Worm (Caenorhabditis elegans) whole organism, L2 larva: Measurements from ENCODE around the gene B0365.9.
"Not testable (repeated sequence)": the region's sequence is repeated elsewhere in the genome, so short reads cannot be mapped to it uniquely, and the experiment has no call there.

ENCODE experiments used
- C34F6.9 ChIP-seq: fragments of 150-350 bp; optimal IDR thresholded peaks from 2 replicates; lab custom pipeline; 2014; ENCODE audit warnings: missing biosample characterization, missing genetic modification characterization
- alr-1 ChIP-seq: fragments of 150-350 bp; optimal IDR thresholded peaks from 2 replicates; lab custom pipeline; 2014; ENCODE audit warnings: missing biosample characterization, missing genetic modification characterization
- aly-2 ChIP-seq: fragments of 150-350 bp; optimal IDR thresholded peaks from 2 replicates; lab custom pipeline; 2014; ENCODE audit warnings: missing biosample characterization, missing genetic modification characterization
- ama-1 ChIP-seq: fragments of 150-350 bp; optimal IDR thresholded peaks from 2 replicates; lab custom pipeline; 2018; ENCODE audit warnings: inconsistent platforms
- blmp-1 ChIP-seq: sonication (generic microtip); optimal IDR thresholded peaks from 2 replicates; lab custom pipeline; 2017; ENCODE audit warnings: missing genetic modification characterization, mild to moderate bottlenecking, missing compliant biosample characterization, antibody characterized with exemption, moderate library complexity; ENCODE audit not compliant: insufficient read depth
- ceh-82 ChIP-seq: fragments of 150-350 bp; optimal IDR thresholded peaks from 2 replicates; lab custom pipeline; 2014; ENCODE audit warnings: missing biosample characterization, missing genetic modification characterization
- dmd-4 ChIP-seq: sonication (generic microtip); optimal IDR thresholded peaks from 2 replicates; lab custom pipeline; 2017; ENCODE audit warnings: missing biosample characterization, missing genetic modification characterization
- elt-1 ChIP-seq: fragments of 150-350 bp; optimal IDR thresholded peaks from 2 replicates; lab custom pipeline; 2014; ENCODE audit warnings: missing biosample characterization, missing genetic modification characterization
- elt-3 ChIP-seq: sonication (generic microtip); optimal IDR thresholded peaks from 2 replicates; lab custom pipeline; 2017; ENCODE audit warnings: missing biosample characterization, missing genetic modification characterization
- fos-1 ChIP-seq: fragments of 150-350 bp; optimal IDR thresholded peaks from 2 replicates; lab custom pipeline; 2014; ENCODE audit warnings: missing biosample characterization, missing genetic modification characterization
- gmeb-1 ChIP-seq: fragments of 150-350 bp; optimal IDR thresholded peaks from 2 replicates; lab custom pipeline; 2014; ENCODE audit warnings: missing biosample characterization, missing genetic modification characterization
- lin-39 ChIP-seq: fragments of 150-350 bp; optimal IDR thresholded peaks from 2 replicates; lab custom pipeline; 2014; ENCODE audit warnings: missing biosample characterization, missing genetic modification reagents, missing genetic modification characterization
- lsy-2 ChIP-seq, 2 experiments: fragments of 150-350 bp in 1 of 2; sonication (generic microtip) in 1 of 2; optimal IDR thresholded peaks; 2 replicates each; lab custom pipeline; 2014 to 2017; ENCODE audit warnings: missing biosample characterization in 2 of 2, missing genetic modification characterization in 2 of 2
- mbf-1 ChIP-seq: sonication (generic microtip); optimal IDR thresholded peaks from 2 replicates; lab custom pipeline; 2017; ENCODE audit warnings: missing biosample characterization, missing genetic modification characterization
- mdl-1 ChIP-seq, 2 experiments: fragments of 150-350 bp in 1 of 2; sonication (generic microtip) in 1 of 2; optimal IDR thresholded peaks; 2 replicates each; lab custom pipeline; 2017; ENCODE audit warnings: missing biosample characterization in 2 of 2, missing genetic modification characterization in 2 of 2
- nhr-12 ChIP-seq: fragments of 150-350 bp; optimal IDR thresholded peaks from 2 replicates; lab custom pipeline; 2014; ENCODE audit warnings: missing biosample characterization, missing genetic modification characterization
- nhr-129 ChIP-seq: fragments of 150-350 bp; optimal IDR thresholded peaks from 2 replicates; lab custom pipeline; 2014; ENCODE audit warnings: missing biosample characterization, missing genetic modification characterization
- nhr-23 ChIP-seq: fragments of 150-350 bp; optimal IDR thresholded peaks from 2 replicates; lab custom pipeline; 2014; ENCODE audit warnings: missing biosample characterization, missing genetic modification reagents, missing genetic modification characterization
- nhr-237 ChIP-seq: fragments of 150-350 bp; optimal IDR thresholded peaks from 2 replicates; lab custom pipeline; 2014; ENCODE audit warnings: missing biosample characterization, missing genetic modification characterization
- nhr-25 ChIP-seq: fragments of 150-350 bp; sonication (generic microtip); optimal IDR thresholded peaks from 3 replicates; lab custom pipeline; 2014; ENCODE audit warnings: missing biosample characterization, missing genetic modification characterization
- nhr-77 ChIP-seq: fragments of 150-350 bp; optimal IDR thresholded peaks from 2 replicates; lab custom pipeline; 2014; ENCODE audit warnings: missing biosample characterization, missing genetic modification characterization
- skn-1 ChIP-seq: sonication (generic microtip); optimal IDR thresholded peaks from 2 replicates; lab custom pipeline; 2017; ENCODE audit warnings: missing biosample characterization, missing genetic modification characterization
- snpc-4 ChIP-seq: fragments of 150-350 bp; optimal IDR thresholded peaks from 2 replicates; lab custom pipeline; 2014; ENCODE audit warnings: missing biosample characterization, missing genetic modification characterization
- unc-39 ChIP-seq: fragments of 150-350 bp; optimal IDR thresholded peaks from 2 replicates; lab custom pipeline; 2014; ENCODE audit warnings: missing biosample characterization, missing genetic modification characterization
- unc-55 ChIP-seq: fragments of 150-350 bp; sonication (generic microtip); optimal IDR thresholded peaks from 3 replicates; lab custom pipeline; 2014; ENCODE audit warnings: missing biosample characterization, missing genetic modification reagents, missing genetic modification characterization
- unc-62 ChIP-seq: fragments of 150-350 bp; optimal IDR thresholded peaks from 2 replicates; lab custom pipeline; 2014; ENCODE audit warnings: missing biosample characterization, missing genetic modification reagents, missing genetic modification characterization
- ztf-11 ChIP-seq: sonication (generic microtip); optimal IDR thresholded peaks from 2 replicates; lab custom pipeline; 2017; ENCODE audit warnings: missing biosample characterization, missing genetic modification characterization
- ztf-4 ChIP-seq: fragments of 150-350 bp; optimal IDR thresholded peaks from 2 replicates; lab custom pipeline; 2014; ENCODE audit warnings: missing biosample characterization, missing genetic modification characterization

Gene B0365.9

ce11 chrV:13161052-13161451 lies 27.7 kb upstream of the B0365.9 start:
- TF ChIP-seq gmeb-1 (tag; lab: Kevin White, UChicago) (no peak), nhr-237 (tag; lab: Kevin White, UChicago) (no peak), nhr-12 (no peak), snpc-4 (no peak), nhr-23 (tag; lab: Kevin White, UChicago) (no peak), alr-1 (tag; lab: Kevin White, UChicago) (no peak), ceh-82 (tag; lab: Kevin White, UChicago) (no peak)

ce11 chrV:13157073-13157472 lies 23.7 kb upstream of the B0365.9 start:
- TF ChIP-seq unc-55 (GFP tag; lab: Kevin White, UChicago), result no peak

- TF ChIP-seq nhr-77 (tag; lab: Kevin White, UChicago), result no peak
- no peak for TF ChIP-seq ztf-11 (tag; lab: Kevin White, UChicago)
- no peak for TF ChIP-seq lin-39 (tag; lab: Kevin White, UChicago)
- TF ChIP-seq, all 48 proteins: peak for 0
These were observed 20.9 kb upstream of the B0365.9 start for ce11 chrV:13154225-13154624.

- TF ChIP-seq alr-1 (tag; lab: Kevin White, UChicago), result no peak
- TF ChIP-seq skn-1, result no peak
- TF ChIP-seq elt-1 (tag; lab: Kevin White, UChicago), result no peak
- no peak for TF ChIP-seq nhr-237 (tag; lab: Kevin White, UChicago)
- no peak for TF ChIP-seq mbf-1
These were observed 19.2 kb upstream of the B0365.9 start, which contains the start of gene noca-1 for ce11 chrV:13152575-13152974. Gene noca-1, plus strand, starts transcription at chrV:13152919.

ce11 chrV:13138681-13139080 lies 5.3 kb upstream of the B0365.9 start, which contains the start of gene dhc-3:
Gene dhc-3, plus strand, starts transcription at chrV:13138981.
- TF ChIP-seq skn-1, result no peak
- TF ChIP-seq unc-39 (tag; lab: Kevin White, UChicago), result no peak
- TF ChIP-seq lsy-2 (tag; optimal IDR thresholded peaks at IDR 0.05; lab: Kevin White, UChicago), result no peak
- TF ChIP-seq mdl-1 (tag; optimal IDR thresholded peaks at IDR 0.05; lab: Kevin White, UChicago), result no peak
- no peak for TF ChIP-seq blmp-1 (tag; lab: Kevin White, UChicago)
- no peak for TF ChIP-seq nhr-129 (tag; lab: Kevin White, UChicago)
- TF ChIP-seq ama-1 (lab: Kevin White, UChicago), result no peak
- TF ChIP-seq dmd-4 (tag; lab: Kevin White, UChicago), result no peak
- TF ChIP-seq nhr-25 (tag; lab: Kevin White, UChicago), result no peak
- no peak for TF ChIP-seq elt-1 (tag; lab: Kevin White, UChicago)
- TF ChIP-seq, all 48 proteins: peak for 0

- TF ChIP-seq ama-1 (lab: Kevin White, UChicago), result no peak
- peak; percentile 96 for TF ChIP-seq fos-1 (tag; lab: Kevin White, UChicago)
These were observed 4.6 kb upstream of the B0365.9 start, which contains the start of gene clec-41 for ce11 chrV:13137955-13138354. Gene clec-41, minus strand, starts transcription at chrV:13138101.

- not testable (repeated sequence) for TF ChIP-seq C34F6.9, blmp-1, aly-2 (tag; lab: Kevin White, UChicago)
These were observed 1.4 kb upstream of the B0365.9 start, which contains the start of gene clec-225 for ce11 chrV:13134786-13135185. Gene clec-225, minus strand, starts transcription at chrV:13134886.

ce11 chrV:13131487-13131886 lies 1.9 kb downstream of the B0365.9 start:
- peak in 1 of 2 experiments; percentile 72 for TF ChIP-seq lsy-2 (tag; optimal IDR thresholded peaks at IDR 0.05; lab: Kevin White, UChicago)
- no peak for TF ChIP-seq ztf-4 (tag; lab: Kevin White, UChicago)
- TF ChIP-seq unc-62 (GFP tag; lab: Kevin White, UChicago), result no peak
- TF ChIP-seq elt-3 (tag; lab: Kevin White, UChicago), result no peak
- no peak for TF ChIP-seq nhr-23 (tag; lab: Kevin White, UChicago)
